Worm (Caenorhabditis elegans): ENCODE results near the gene him-6.

Gene him-6

ce11 chrIV:12463370-12463769, 27.2 kb upstream of the him-6 start, which contains the start of gene C25G4.8:
C25G4.8 (minus strand) TSS chrIV:12463470.
- TF ChIP-seq nhr-84 (tag; optimal IDR thresholded peaks at IDR 0.05) (no peak), nhr-20 (tag; optimal IDR thresholded peaks at IDR 0.05) (no peak), ceh-88 (GFP tag; IDR thresholded peaks at IDR 0.05) (no peak), mef-2 (tag; optimal IDR thresholded peaks at IDR 0.05) (no peak), ceh-82 (tag; optimal IDR thresholded peaks at IDR 0.05) (no peak), nhr-85 (tag) (no peak), aly-2 (tag; optimal IDR thresholded peaks at IDR 0.05) (no peak), xbp-1 (tag; optimal IDR thresholded peaks at IDR 0.05) (no peak), lin-39 (tag; optimal IDR thresholded peaks at IDR 0.05) (no peak), snpc-4 (tag; optimal IDR thresholded peaks at IDR 0.05) (no peak), egl-13 (tag; optimal IDR thresholded peaks at IDR 0.05) (no peak), ceh-90 (tag; optimal IDR thresholded peaks at IDR 0.05) (no peak), efl-1 (optimal IDR thresholded peaks at IDR 0.05) (no peak), efl-1 (GFP tag; optimal IDR thresholded peaks at IDR 0.05 in 1 of 2) (no peak), nhr-237 (tag; optimal IDR thresholded peaks at IDR 0.05) (no peak), F16B12.6 (tag; optimal IDR thresholded peaks at IDR 0.05) (no peak), mab-9 (GFP tag; IDR thresholded peaks at IDR 0.05) (no peak), dsc-1 (tag; optimal IDR thresholded peaks at IDR 0.05) (no peak), lsy-2 (tag; optimal IDR thresholded peaks at IDR 0.05) (no peak), ceh-8 (GFP tag; optimal IDR thresholded peaks at IDR 0.05) (no peak)

- TF ChIP-seq skn-1 (tag; optimal IDR thresholded peaks at IDR 0.05) (peak; percentile 31), efl-1 (optimal IDR thresholded peaks at IDR 0.05) (peak; percentile 16 to 30), efl-1 (GFP tag; optimal IDR thresholded peaks at IDR 0.05 in 1 of 2) (peak in 1 of 2 experiments; percentile 15), lin-35 (GFP tag; optimal IDR thresholded peaks at IDR 0.05) (peak in 1 of 2 experiments; percentile 22), nhr-85 (tag) (peak; percentile 38), fkh-4 (tag; optimal IDR thresholded peaks at IDR 0.05; ENCODE audit: borderline replicate concordance) (no peak), fkh-10 (GFP tag; optimal IDR thresholded peaks at IDR 0.05) (peak; percentile 19), fkh-8 (tag; optimal IDR thresholded peaks at IDR 0.05) (peak; percentile 83), nhr-77 (tag; optimal IDR thresholded peaks at IDR 0.05) (peak; percentile 6), lsy-2 (tag; optimal IDR thresholded peaks at IDR 0.05) (no peak), ceh-82 (tag; optimal IDR thresholded peaks at IDR 0.05) (peak in 1 of 3 experiments; percentile 46), aly-2 (tag; optimal IDR thresholded peaks at IDR 0.05) (no peak), lin-14 (GFP tag; optimal IDR thresholded peaks at IDR 0.05) (peak; percentile 85)
Observed at ce11 chrIV:12464822-12465221, 25.8 kb upstream of the him-6 start.

ce11 chrIV:12467761-12468160, 22.8 kb upstream of the him-6 start:
- TF ChIP-seq snu-23 (GFP tag; optimal IDR thresholded peaks at IDR 0.05) (peak; percentile 19), nhr-71 (tag; optimal IDR thresholded peaks at IDR 0.05) (peak; percentile 3), pax-3 (tag; optimal IDR thresholded peaks at IDR 0.05) (no peak), nhr-85 (tag) (peak; percentile 83), nhr-20 (tag; optimal IDR thresholded peaks at IDR 0.05) (peak; percentile 23), mep-1 (tag; optimal IDR thresholded peaks at IDR 0.05) (no peak), ceh-90 (tag; optimal IDR thresholded peaks at IDR 0.05) (no peak), lin-14 (GFP tag; optimal IDR thresholded peaks at IDR 0.05) (peak; percentile 79), aly-2 (tag; optimal IDR thresholded peaks at IDR 0.05) (no peak), elt-3 (tag; optimal IDR thresholded peaks at IDR 0.05) (peak in 1 of 6 experiments; percentile 53), blmp-1 (tag; optimal IDR thresholded peaks at IDR 0.05) (peak; percentile 40), lin-35 (GFP tag; optimal IDR thresholded peaks at IDR 0.05) (peak in 1 of 2 experiments; percentile 11)

ce11 chrIV:12468359-12468758, 22.2 kb upstream of the him-6 start, which contains the start of gene igdb-2:
igdb-2 (plus strand) TSS chrIV:12468659.
- TF ChIP-seq snu-23 (GFP tag; optimal IDR thresholded peaks at IDR 0.05) (no peak), dpl-1 (GFP tag; optimal IDR thresholded peaks at IDR 0.05) (no peak), zag-1 (tag; optimal IDR thresholded peaks at IDR 0.05) (no peak), ceh-90 (tag; optimal IDR thresholded peaks at IDR 0.05) (no peak), ama-1 (optimal IDR thresholded peaks at IDR 0.05) (no peak), ceh-63 (GFP tag; optimal IDR thresholded peaks at IDR 0.05) (no peak), grh-1 (GFP tag; IDR thresholded peaks at IDR 0.05) (no peak), mab-9 (GFP tag; IDR thresholded peaks at IDR 0.05) (no peak), blmp-1 (tag; optimal IDR thresholded peaks at IDR 0.05) (no peak), ztf-4 (tag; optimal IDR thresholded peaks at IDR 0.05) (no peak), xbp-1 (tag; optimal IDR thresholded peaks at IDR 0.05) (no peak), egl-27 (tag; optimal IDR thresholded peaks at IDR 0.05) (no peak), nhr-76 (tag; optimal IDR thresholded peaks at IDR 0.05) (no peak), irx-1 (tag; optimal IDR thresholded peaks at IDR 0.05) (no peak), nhr-19 (GFP tag; conservative IDR thresholded peaks at IDR 0.05) (no peak), fkh-4 (tag; optimal IDR thresholded peaks at IDR 0.05; ENCODE audit: borderline replicate concordance) (no peak), fkh-8 (tag; optimal IDR thresholded peaks at IDR 0.05) (no peak), hpl-2 (GFP tag; optimal IDR thresholded peaks at IDR 0.05) (no peak), pax-3 (tag; optimal IDR thresholded peaks at IDR 0.05) (no peak), mef-2 (tag; optimal IDR thresholded peaks at IDR 0.05) (no peak)

Data from whole organism, L1 larva.